Fruit fly (Drosophila melanogaster): Measurements from ENCODE around the gene Fer2LCH.

dm6 chr3R:30357062-30357461 lies 30.5 kb upstream of the Fer2LCH start:
- TF ChIP-seq insv (optimal IDR thresholded peaks at IDR 0.05) (no peak), Sin3A (optimal IDR thresholded peaks at IDR 0.05) (no peak), Myc (optimal IDR thresholded peaks at IDR 0.05) (no peak)

All from Kc167 (cell line).